Worm (Caenorhabditis elegans) whole organism, L4/young adult: Measurements from ENCODE around the gene ptp-3.

Experiments used
- W03F9.2 ChIP-seq: fragments of 150-350 bp; optimal IDR thresholded peaks from 2 replicates; lab custom pipeline; 2014; ENCODE audit warnings: missing biosample characterization, missing genetic modification characterization
- dao-5 ChIP-seq: sonication (generic microtip); optimal IDR thresholded peaks from 2 replicates; lab custom pipeline; 2016; ENCODE audit warnings: missing genotype, missing genetic modification characterization, moderate library complexity, missing compliant biosample characterization
- him-1 ChIP-seq: sonication (generic microtip); optimal IDR thresholded peaks from 2 replicates; lab custom pipeline; 2016; ENCODE audit warnings: missing genotype, missing genetic modification reagents, missing genetic modification characterization, missing compliant biosample characterization

- TF ChIP-seq him-1 (tag; lab: Kevin White, UChicago) (no peak), dao-5 (tag; lab: Kevin White, UChicago) (no peak), W03F9.2 (tag; lab: Kevin White, UChicago) (no peak)
Measured at ce11 chrII:10970625-10971024, 4.7 kb upstream of the ptp-3 start.
